Worm (Caenorhabditis elegans): Measurements from ENCODE around the gene grdn-1.

The grdn-1 gene

DNA sequence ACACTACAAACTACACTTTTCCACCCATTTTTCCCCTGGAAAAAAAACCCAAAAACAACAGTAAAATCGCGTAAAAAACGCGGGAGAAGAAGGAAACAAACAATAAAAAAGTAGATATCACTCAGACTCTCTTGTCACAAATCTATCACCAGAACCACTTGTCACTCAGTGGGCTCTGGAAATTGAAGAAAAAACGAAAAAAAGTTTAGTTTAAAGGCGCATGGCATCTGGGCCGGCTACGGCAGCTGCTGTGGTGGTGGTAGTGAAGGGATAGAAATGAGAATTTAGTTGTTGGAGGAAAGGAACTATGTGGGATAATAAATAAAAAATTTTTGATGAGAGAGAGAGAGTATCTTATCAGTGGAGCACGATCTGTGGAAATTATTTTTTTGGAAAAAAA, 34.9 kb downstream of the grdn-1 start:
- no peak for TF ChIP-seq ztf-29 (GFP tag; IDR thresholded peaks at IDR 0.05)

DNA sequence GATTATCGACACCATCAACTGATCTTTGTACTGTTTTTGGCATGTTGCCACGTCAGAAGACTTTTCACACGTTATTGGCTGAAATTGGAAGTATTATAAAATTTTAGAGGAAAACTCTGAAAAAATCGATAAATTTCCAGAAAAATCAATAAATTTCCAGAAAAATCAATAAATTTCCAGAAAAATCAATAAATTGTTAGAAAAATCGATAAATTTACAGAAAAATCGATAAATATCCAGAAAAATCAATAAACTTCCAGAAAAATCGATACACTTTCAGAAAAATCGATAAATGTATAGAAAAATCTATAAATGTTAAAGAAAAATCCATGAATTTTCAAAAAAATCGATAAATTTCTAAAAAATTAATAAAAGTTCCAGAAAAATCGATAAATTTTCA, 36.4 kb downstream of the grdn-1 start:
- TF ChIP-seq ztf-29 (GFP tag; IDR thresholded peaks at IDR 0.05) (no peak), ztf-23 (GFP tag; IDR thresholded peaks at IDR 0.05) (no peak), med-1 (GFP tag; optimal IDR thresholded peaks at IDR 0.05; ENCODE audit: insufficient read depth) (no peak), ref-1 (GFP tag; conservative IDR thresholded peaks at IDR 0.05) (no peak), tab-1 (GFP tag; IDR thresholded peaks at IDR 0.05) (no peak), T22C8.4 (GFP tag; IDR thresholded peaks at IDR 0.05) (peak; percentile 76), flt-1 (GFP tag; IDR thresholded peaks at IDR 0.05) (no peak)

ce11 chrV:18631966-18632531, 39.5 kb downstream of the grdn-1 start:
- TF ChIP-seq cog-1 (tag; optimal IDR thresholded peaks at IDR 0.05), result no peak
- TF ChIP-seq T22C8.4 (GFP tag; IDR thresholded peaks at IDR 0.05), result peak; percentile 90

DNA sequence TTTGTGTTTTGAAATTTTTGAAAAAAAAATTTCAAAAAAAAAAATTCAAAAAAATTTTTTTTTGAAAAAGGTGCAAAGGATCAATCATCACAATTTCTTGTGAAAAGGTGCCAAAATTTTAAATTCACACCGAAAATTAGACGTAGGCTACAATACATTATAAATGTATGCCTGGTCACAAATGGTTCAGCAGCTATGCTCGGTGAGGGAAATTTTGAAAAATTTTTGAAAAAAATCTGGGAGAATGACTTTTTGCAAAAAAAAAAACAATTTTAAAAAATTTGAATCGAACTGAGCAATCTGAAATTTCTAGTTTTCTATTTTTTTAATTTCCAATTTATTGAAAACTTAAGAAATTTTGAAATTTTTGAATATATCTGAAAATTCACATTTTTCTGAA, 43.7 kb downstream of the grdn-1 start, which contains the start of gene egas-3:
TSS of gene egas-3 (minus strand) at position 101 of the 400 bp plus-strand sequence.
- no peak for TF ChIP-seq flt-1 (GFP tag; IDR thresholded peaks at IDR 0.05)
- TF ChIP-seq klf-2 (GFP tag; conservative IDR thresholded peaks at IDR 0.05), result no peak
- TF ChIP-seq med-1 (GFP tag; optimal IDR thresholded peaks at IDR 0.05; ENCODE audit: insufficient read depth), result no peak
- no peak for TF ChIP-seq T22C8.4 (GFP tag; IDR thresholded peaks at IDR 0.05)
- TF ChIP-seq ztf-23 (GFP tag; IDR thresholded peaks at IDR 0.05), result no peak
- TF ChIP-seq cog-1 (tag; optimal IDR thresholded peaks at IDR 0.05), result no peak
- no peak for TF ChIP-seq tab-1 (GFP tag; IDR thresholded peaks at IDR 0.05)
- no peak for TF ChIP-seq ref-1 (GFP tag; conservative IDR thresholded peaks at IDR 0.05)
- no peak for TF ChIP-seq ztf-29 (GFP tag; IDR thresholded peaks at IDR 0.05)

- TF ChIP-seq ztf-29 (GFP tag; IDR thresholded peaks at IDR 0.05), result peak; percentile 51; the same call in 1 of the 2 replicates
- TF ChIP-seq tab-1 (GFP tag; IDR thresholded peaks at IDR 0.05), result no peak
Measured at ce11 chrV:18637544-18638366, 45.2 kb downstream of the grdn-1 start.

DNA sequence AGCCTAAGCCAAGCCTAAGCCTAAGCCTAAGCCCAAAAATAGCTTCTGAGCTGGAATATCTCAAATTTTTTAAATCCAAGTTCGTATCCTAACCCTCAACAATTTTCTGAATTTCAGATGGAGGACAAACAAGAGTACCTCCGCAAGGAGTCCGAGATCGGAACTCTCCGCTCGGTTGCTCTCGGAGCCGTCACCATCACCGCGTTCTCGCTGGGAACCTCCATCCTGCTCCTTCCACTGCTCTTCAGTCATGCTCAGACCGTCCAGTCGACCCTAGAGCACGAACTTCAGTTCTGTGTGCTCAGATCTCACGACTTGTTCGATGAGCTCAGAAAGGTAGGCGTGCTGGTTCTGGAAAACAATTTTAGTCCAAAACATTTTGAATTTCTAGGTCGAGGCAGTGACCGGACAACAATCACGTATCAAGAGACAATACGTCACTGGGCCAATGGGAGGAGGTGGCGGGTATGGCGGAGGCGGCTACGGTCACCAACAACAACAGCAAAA, 45.9 kb downstream of the grdn-1 start, which contains the start of gene col-42:
TSS of gene col-42 (plus strand) at position 118 of the 507 bp plus-strand sequence.
- TF ChIP-seq tab-1 (GFP tag; IDR thresholded peaks at IDR 0.05) (no peak), cog-1 (tag; optimal IDR thresholded peaks at IDR 0.05) (no peak), flt-1 (GFP tag; IDR thresholded peaks at IDR 0.05) (no peak), ztf-29 (GFP tag; IDR thresholded peaks at IDR 0.05) (no peak), ztf-23 (GFP tag; IDR thresholded peaks at IDR 0.05) (no peak)

DNA sequence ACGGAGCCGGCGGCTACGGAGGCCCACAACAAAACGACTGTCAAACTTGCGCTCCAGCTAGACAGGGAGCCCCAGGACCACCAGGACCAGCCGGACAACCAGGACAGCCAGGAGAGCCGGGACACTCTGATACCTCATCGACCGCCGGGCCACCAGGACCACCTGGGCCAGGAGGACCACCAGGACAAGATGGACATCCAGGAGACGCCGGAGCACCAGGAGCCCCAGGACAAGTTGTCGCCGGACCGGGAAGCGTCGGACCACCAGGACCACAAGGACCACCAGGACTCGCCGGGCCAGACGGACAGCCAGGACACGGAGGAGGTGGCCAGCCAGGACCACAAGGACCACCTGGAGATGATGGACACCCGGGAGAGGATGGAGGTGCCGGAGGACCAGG, 46.5 kb downstream of the grdn-1 start:
- TF ChIP-seq ref-1 (GFP tag; conservative IDR thresholded peaks at IDR 0.05) (no peak), ztf-23 (GFP tag; IDR thresholded peaks at IDR 0.05) (peak; percentile 5; the same call in 1 of the 2 replicates)

- TF ChIP-seq med-1 (GFP tag; optimal IDR thresholded peaks at IDR 0.05; ENCODE audit: insufficient read depth) (no peak), ztf-23 (GFP tag; IDR thresholded peaks at IDR 0.05) (no peak), ref-1 (GFP tag; conservative IDR thresholded peaks at IDR 0.05) (no peak), klf-2 (GFP tag; conservative IDR thresholded peaks at IDR 0.05) (no peak), T22C8.4 (GFP tag; IDR thresholded peaks at IDR 0.05) (no peak), ztf-29 (GFP tag; IDR thresholded peaks at IDR 0.05) (peak; percentile 27; the same call in 1 of the 2 replicates), tab-1 (GFP tag; IDR thresholded peaks at IDR 0.05) (no peak)
Measured at ce11 chrV:18639601-18640354, 47.2 kb downstream of the grdn-1 start, which contains the start of gene egas-1. Gene egas-1 (plus strand): TSS chrV:18640304.

DNA sequence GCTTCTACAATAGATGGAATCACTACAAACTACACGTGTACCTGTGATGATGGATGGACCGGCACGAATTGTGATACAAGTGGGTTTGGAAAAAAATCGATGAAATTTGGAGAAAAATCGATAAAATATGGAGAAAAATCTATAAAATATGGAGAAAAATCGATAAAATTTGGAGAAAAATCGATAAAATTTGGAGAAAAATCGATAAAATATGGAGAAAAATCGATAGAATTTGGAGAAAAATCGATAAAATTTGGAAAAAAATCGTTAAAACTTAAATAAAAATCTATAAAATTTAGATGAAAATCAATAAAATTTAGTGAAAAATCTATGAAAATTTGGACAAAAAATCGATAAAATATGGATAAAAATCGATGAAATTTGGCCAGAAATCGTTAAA, 51.7 kb downstream of the grdn-1 start:
- peak; percentile 74 for TF ChIP-seq T22C8.4 (GFP tag; IDR thresholded peaks at IDR 0.05)
- no peak for TF ChIP-seq ref-1 (GFP tag; conservative IDR thresholded peaks at IDR 0.05)

- TF ChIP-seq cog-1 (tag; optimal IDR thresholded peaks at IDR 0.05) (no peak), T22C8.4 (GFP tag; IDR thresholded peaks at IDR 0.05) (no peak), ref-1 (GFP tag; conservative IDR thresholded peaks at IDR 0.05) (no peak), klf-2 (GFP tag; conservative IDR thresholded peaks at IDR 0.05) (no peak), tab-1 (GFP tag; IDR thresholded peaks at IDR 0.05) (no peak), med-1 (GFP tag; optimal IDR thresholded peaks at IDR 0.05; ENCODE audit: insufficient read depth) (no peak), ztf-23 (GFP tag; IDR thresholded peaks at IDR 0.05) (no peak), ztf-29 (GFP tag; IDR thresholded peaks at IDR 0.05) (no peak), flt-1 (GFP tag; IDR thresholded peaks at IDR 0.05) (no peak)
Measured at ce11 chrV:18650043-18650442, 57.5 kb downstream of the grdn-1 start, which contains the start of gene egas-2. Gene egas-2 (plus strand): TSS chrV:18650343.

Measured in whole organism, midembryonic.